Fruit fly (Drosophila melanogaster) whole organism: ENCODE measurements around the gene Polr2D.

Experiments
- EcR ChIP-seq, 2 experiments: fragments of >200 bp; optimal IDR thresholded peaks; 2 replicates each; lab custom pipeline; 2017; ENCODE audit warnings: missing biosample characterization in 2 of 2, missing genetic modification characterization in 2 of 2, missing genetic modification reagents in 2 of 2
- psq ChIP-seq: fragments of >200 bp; optimal IDR thresholded peaks from 2 replicates; lab custom pipeline; 2017

dm6 chr3R:18295262-18295944 lies 40.1 kb upstream of the Polr2D start:
- TF ChIP-seq EcR (GFP tag; optimal IDR thresholded peaks at IDR 0.05; lab: Kevin White, UChicago): no peak
- no peak for TF ChIP-seq psq (lab: Kevin White, UChicago)
